Worm (Caenorhabditis elegans): Measurements from ENCODE around the gene Y70C5C.1.

Y70C5C.1 gene

DNA sequence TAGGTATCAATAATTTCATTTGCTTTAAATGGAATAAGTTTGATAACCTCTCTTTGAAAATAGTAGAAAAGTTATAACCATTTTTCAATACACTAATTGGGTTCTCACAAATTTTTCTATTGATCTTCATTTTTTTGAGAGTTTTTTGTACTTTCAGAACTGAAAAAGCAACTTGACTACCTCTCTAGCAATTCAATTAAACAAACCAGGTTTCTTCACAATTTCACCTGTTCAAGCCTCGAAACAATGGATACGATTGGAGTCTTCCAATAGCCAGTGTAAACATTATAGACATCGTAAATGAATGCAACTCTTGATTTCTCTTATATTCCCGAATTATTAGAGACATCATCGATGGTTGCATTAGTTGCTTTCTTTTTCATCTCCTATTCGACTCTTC is 30.0 kb downstream of the Y70C5C.1 start, which contains the start of gene srz-99:
Gene srz-99 (plus strand): TSS at position 301 of the 400 bp plus-strand sequence.
- TF ChIP-seq nhr-11 (tag; optimal IDR thresholded peaks at IDR 0.05) (no peak), snu-23 (GFP tag; optimal IDR thresholded peaks at IDR 0.05) (no peak), nhr-84 (tag; optimal IDR thresholded peaks at IDR 0.05) (no peak), F16B12.6 (tag; optimal IDR thresholded peaks at IDR 0.05) (no peak), unc-86 (tag; optimal IDR thresholded peaks at IDR 0.05) (no peak), egl-13 (tag; optimal IDR thresholded peaks at IDR 0.05) (no peak), nhr-85 (tag) (no peak), alr-1 (tag; optimal IDR thresholded peaks at IDR 0.05; ENCODE audit: borderline replicate concordance) (no peak), elt-3 (tag; optimal IDR thresholded peaks at IDR 0.05) (no peak), dsc-1 (tag; optimal IDR thresholded peaks at IDR 0.05) (no peak), lin-15B (tag; optimal IDR thresholded peaks at IDR 0.05) (no peak), nhr-90 (tag; optimal IDR thresholded peaks at IDR 0.05; ENCODE audit: poor library complexity) (no peak)

DNA sequence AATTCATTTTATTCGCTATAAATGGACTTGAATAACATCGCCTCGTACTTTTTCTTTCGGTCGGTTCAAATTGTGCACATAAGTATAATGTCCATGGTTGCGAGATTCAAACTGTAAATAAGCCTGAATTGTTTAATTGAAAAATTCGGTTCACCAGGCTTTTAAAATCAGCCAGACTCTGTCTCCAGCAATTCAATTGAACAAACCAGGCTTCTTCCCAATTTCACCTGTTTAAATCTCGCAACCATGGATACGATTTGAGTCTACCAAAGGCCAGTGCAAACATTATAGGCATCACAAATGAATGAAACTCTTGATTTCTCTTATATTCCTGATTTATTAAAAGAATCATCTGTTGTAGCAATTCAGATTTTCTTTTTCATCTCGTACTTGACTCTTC is 31.6 kb downstream of the Y70C5C.1 start, which contains the start of gene srz-100:
Gene srz-100 (plus strand): TSS at position 301 of the 400 bp plus-strand sequence.
- TF ChIP-seq ceh-82 (tag; optimal IDR thresholded peaks at IDR 0.05) = no peak
- no peak for TF ChIP-seq jun-1 (tag; optimal IDR thresholded peaks at IDR 0.05)
- no peak for TF ChIP-seq aly-2 (tag; optimal IDR thresholded peaks at IDR 0.05)
- TF ChIP-seq lin-13 (GFP tag; optimal IDR thresholded peaks at IDR 0.05) = no peak
- no peak for TF ChIP-seq xbp-1 (tag; optimal IDR thresholded peaks at IDR 0.05)
- TF ChIP-seq efl-1 (optimal IDR thresholded peaks at IDR 0.05) = no peak
- peak in 1 of 2 experiments; percentile 39 for TF ChIP-seq efl-1 (GFP tag; optimal IDR thresholded peaks at IDR 0.05 in 1 of 2)

DNA sequence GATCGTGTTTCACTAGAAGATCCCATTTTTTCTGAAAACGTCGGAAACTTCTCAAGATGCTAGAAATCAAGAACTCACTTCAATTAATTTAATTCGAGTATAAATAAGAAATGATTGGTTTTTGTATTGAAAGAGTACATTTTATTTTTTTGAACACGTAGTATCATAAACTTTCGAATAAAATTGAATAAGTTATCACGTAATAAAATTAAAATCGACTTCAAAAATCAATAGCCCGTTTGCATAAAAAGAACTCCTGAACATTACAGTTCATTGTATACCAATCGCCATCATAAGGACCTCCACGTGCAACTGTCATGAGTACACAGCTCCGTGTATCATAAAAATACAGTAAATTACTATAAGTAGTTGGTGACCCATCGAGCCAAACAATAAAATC is 33.7 kb downstream of the Y70C5C.1 start, which contains the start of gene T25E12.16:
Gene T25E12.16 (minus strand): TSS at position 101 of the 400 bp plus-strand sequence.
- TF ChIP-seq mab-9 (GFP tag; IDR thresholded peaks at IDR 0.05) (no peak), fkh-8 (tag; optimal IDR thresholded peaks at IDR 0.05) (no peak), ztf-11 (tag; optimal IDR thresholded peaks at IDR 0.05) (no peak), unc-98 (GFP tag; IDR thresholded peaks at IDR 0.05) (no peak), rnt-1 (tag; optimal IDR thresholded peaks at IDR 0.05) (no peak), unc-130 (tag; optimal IDR thresholded peaks at IDR 0.05) (no peak), Y116A8C.19 (tag; optimal IDR thresholded peaks at IDR 0.05; ENCODE audit: borderline replicate concordance) (no peak), mdl-1 (tag; optimal IDR thresholded peaks at IDR 0.05) (no peak), nhr-76 (tag; optimal IDR thresholded peaks at IDR 0.05) (no peak), ceh-90 (tag; optimal IDR thresholded peaks at IDR 0.05) (no peak), alr-1 (tag; optimal IDR thresholded peaks at IDR 0.05; ENCODE audit: borderline replicate concordance) (no peak), nhr-84 (tag; optimal IDR thresholded peaks at IDR 0.05) (no peak), fkh-4 (tag; optimal IDR thresholded peaks at IDR 0.05; ENCODE audit: borderline replicate concordance) (no peak), lin-14 (GFP tag; optimal IDR thresholded peaks at IDR 0.05) (no peak), unc-62 (GFP tag; optimal IDR thresholded peaks at IDR 0.05) (no peak), ces-1 (GFP tag; optimal IDR thresholded peaks at IDR 0.05) (no peak), elt-2 (tag; optimal IDR thresholded peaks at IDR 0.05) (no peak), pqm-1 (tag; optimal IDR thresholded peaks at IDR 0.05) (no peak), lin-39 (tag; optimal IDR thresholded peaks at IDR 0.05) (no peak), xbp-1 (tag; optimal IDR thresholded peaks at IDR 0.05) (no peak)

DNA sequence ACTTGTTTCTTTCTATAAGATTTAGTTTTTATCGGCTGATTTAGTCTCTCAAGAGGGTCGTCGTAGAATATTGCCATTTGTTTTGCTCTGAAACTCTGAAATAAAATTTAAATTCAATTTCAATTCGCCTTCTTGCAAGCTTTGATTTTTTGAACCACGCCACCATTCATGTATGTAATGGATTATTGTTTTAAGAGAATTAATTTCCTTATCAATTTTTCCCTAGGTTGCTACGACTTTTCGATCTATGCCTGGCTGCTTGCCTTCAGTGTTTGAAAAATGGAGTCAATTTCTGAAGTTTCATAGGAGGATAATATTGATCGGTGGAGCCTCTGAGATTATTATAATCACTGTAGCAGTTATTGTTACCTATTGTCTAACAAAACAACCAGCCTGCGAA is 35.5 kb downstream of the Y70C5C.1 start, which contains the start of the genes clec-38 and clec-34:
Gene clec-38 (minus strand): TSS at position 101 of the 400 bp plus-strand sequence.
Gene clec-34 (plus strand): TSS at position 248 of the 400 bp plus-strand sequence.
- TF ChIP-seq nhr-90 (tag; optimal IDR thresholded peaks at IDR 0.05; ENCODE audit: poor library complexity) (no peak), mdl-1 (tag; optimal IDR thresholded peaks at IDR 0.05) (no peak), F16B12.6 (tag; optimal IDR thresholded peaks at IDR 0.05) (no peak), ces-1 (GFP tag; optimal IDR thresholded peaks at IDR 0.05) (no peak), unc-130 (tag; optimal IDR thresholded peaks at IDR 0.05) (no peak), fos-1 (tag; optimal IDR thresholded peaks at IDR 0.05) (no peak), C34B4.2 (tag; optimal IDR thresholded peaks at IDR 0.05) (no peak), dpl-1 (GFP tag; optimal IDR thresholded peaks at IDR 0.05) (no peak), ztf-4 (tag; optimal IDR thresholded peaks at IDR 0.05) (no peak), nhr-19 (GFP tag; conservative IDR thresholded peaks at IDR 0.05) (no peak), fkh-8 (tag; optimal IDR thresholded peaks at IDR 0.05) (no peak), rnt-1 (tag; optimal IDR thresholded peaks at IDR 0.05) (no peak), lin-13 (GFP tag; optimal IDR thresholded peaks at IDR 0.05) (no peak), hpl-2 (GFP tag; optimal IDR thresholded peaks at IDR 0.05) (no peak), lin-14 (GFP tag; optimal IDR thresholded peaks at IDR 0.05) (no peak), ztf-11 (tag; optimal IDR thresholded peaks at IDR 0.05) (no peak)
